Worm (Caenorhabditis elegans) whole organism, L3 larva: Measurements from ENCODE around the gene B0563.8.

ENCODE experiments used
- ceh-82 ChIP-seq: fragments of 150-350 bp; optimal IDR thresholded peaks from 2 replicates; lab custom pipeline; 2014; ENCODE audit warnings: missing biosample characterization, missing genetic modification characterization
- lsy-12 ChIP-seq: sonication (generic microtip); optimal IDR thresholded peaks from 2 replicates; lab custom pipeline; 2016; ENCODE audit warnings: mild to moderate bottlenecking, missing genetic modification characterization, missing compliant biosample characterization

ce11 chrX:9172733-9173132 lies 1.6 kb downstream of the B0563.8 start:
- TF ChIP-seq lsy-12 (tag; lab: Kevin White, UChicago) (no peak), ceh-82 (tag; lab: Kevin White, UChicago) (no peak)
